Worm (Caenorhabditis elegans) whole organism, young adult: ENCODE results near the gene T04H1.13.

Source experiments
- B0019.2 ChIP-seq: fragments of 200-800 bp; sonication (Bioruptor generic); conservative IDR thresholded peaks from 2 replicates; pipeline ENCODE4 v1.3.6; 2022; ENCODE audit warnings: missing genetic modification reagents, missing genetic modification characterization, missing compliant biosample characterization
- B0035.1 ChIP-seq: sonication (generic microtip); optimal IDR thresholded peaks from 2 replicates; lab custom pipeline; 2016; ENCODE audit warnings: missing genetic modification characterization, mild to moderate bottlenecking, missing compliant biosample characterization, missing genotype, missing genetic modification reagents
- B0336.3 ChIP-seq: fragments of 200-800 bp; sonication (Bioruptor generic); IDR thresholded peaks from 2 replicates; pipeline ENCODE4 v1.3.6; 2022; ENCODE audit warnings: missing genetic modification characterization, missing compliant biosample characterization
- F22D6.2 ChIP-seq: sonication (generic microtip); optimal IDR thresholded peaks from 2 replicates; lab custom pipeline; 2016; ENCODE audit warnings: mild to moderate bottlenecking, missing genetic modification characterization, missing compliant biosample characterization
- F49E8.2 ChIP-seq: sonication (generic microtip); optimal IDR thresholded peaks from 3 replicates; lab custom pipeline; 2017; ENCODE audit warnings: missing genetic modification characterization, mild to moderate bottlenecking, missing compliant biosample characterization, antibody characterized with exemption, moderate library complexity; ENCODE audit not compliant: insufficient read depth
- K11D2.4 ChIP-seq: fragments of 200-800 bp; sonication (Bioruptor generic); IDR thresholded peaks from 2 replicates; pipeline ENCODE4 v1.3.6; 2022; ENCODE audit warnings: missing genetic modification reagents, missing genetic modification characterization, missing compliant biosample characterization
- K12H6.12 ChIP-seq: fragments of 200-800 bp; sonication (Bioruptor generic); optimal IDR thresholded peaks from 2 replicates; lab custom pipeline; 2018; ENCODE audit warnings: mild to moderate bottlenecking, missing genetic modification characterization, missing compliant biosample characterization
- T07F8.4 ChIP-seq: sonication (generic microtip); optimal IDR thresholded peaks from 2 replicates; lab custom pipeline; 2016; ENCODE audit warnings: mild to moderate bottlenecking, missing genetic modification characterization, moderate library complexity, missing compliant biosample characterization
- Y67H2A.10 ChIP-seq: fragments of 200-800 bp; sonication (Bioruptor generic); conservative IDR thresholded peaks from 2 replicates; pipeline ENCODE4 v1.3.6; 2022; ENCODE audit warnings: missing genetic modification reagents, missing genetic modification characterization, missing compliant biosample characterization
- Y95B8A.8 ChIP-seq: fragments of 200-800 bp; sonication (Bioruptor generic); IDR thresholded peaks from 2 replicates; pipeline ENCODE4 v1.3.6; 2022; ENCODE audit warnings: missing genetic modification reagents, missing genetic modification characterization, missing compliant biosample characterization
- ama-1 ChIP-seq, 3 experiments: fragments of 150-350 bp in 1 of 3; sonication (generic microtip) in 2 of 3; optimal IDR thresholded peaks; 2 replicates each; lab custom pipeline; 2014 to 2018; ENCODE audit warnings: missing biosample characterization in 2 of 3, missing genetic modification characterization in 2 of 3, missing genetic modification reagents in 2 of 3
- atf-7 ChIP-seq: sonication (generic microtip); optimal IDR thresholded peaks from 2 replicates; lab custom pipeline; 2017; ENCODE audit warnings: mild to moderate bottlenecking, missing genetic modification characterization, missing compliant biosample characterization
- athp-1 ChIP-seq: sonication (generic microtip); optimal IDR thresholded peaks from 2 replicates; lab custom pipeline; 2017; ENCODE audit warnings: mild to moderate bottlenecking, missing genetic modification characterization, missing compliant biosample characterization
- attf-5 ChIP-seq: fragments of 200-800 bp; sonication (Bioruptor generic); optimal IDR thresholded peaks from 2 replicates; lab custom pipeline; 2018; ENCODE audit warnings: mild to moderate bottlenecking, missing genetic modification characterization, missing compliant biosample characterization
- attf-6 ChIP-seq: fragments of 200-800 bp; sonication (Bioruptor generic); IDR thresholded peaks from 2 replicates; pipeline ENCODE4 v1.3.6; 2022; ENCODE audit warnings: missing genetic modification reagents, missing genetic modification characterization, missing compliant biosample characterization
- egrh-3 ChIP-seq: fragments of 200-800 bp; sonication (Bioruptor generic); IDR thresholded peaks from 2 replicates; pipeline ENCODE4 v1.3.6; 2022; ENCODE audit warnings: missing genetic modification reagents, missing genetic modification characterization, missing compliant biosample characterization
- hsf-1 ChIP-seq: fragments of 200-800 bp; sonication (Bioruptor generic); IDR thresholded peaks from 2 replicates; pipeline ENCODE4 v1.3.6; 2022; ENCODE audit warnings: missing genetic modification reagents, missing genetic modification characterization, missing compliant biosample characterization
- lag-1 ChIP-seq: fragments of 200-800 bp; sonication (Bioruptor generic); IDR thresholded peaks from 2 replicates; pipeline ENCODE4 v1.3.6; 2022; ENCODE audit warnings: missing genetic modification reagents, missing genetic modification characterization, missing compliant biosample characterization
- let-526 ChIP-seq: fragments of 200-800 bp; sonication (Bioruptor generic); IDR thresholded peaks from 2 replicates; pipeline ENCODE4 v1.3.6; 2022; ENCODE audit warnings: missing genetic modification reagents, missing genetic modification characterization, missing compliant biosample characterization
- let-607 ChIP-seq, 2 experiments: fragments of 200-800 bp in 1 of 2; sonication (Bioruptor generic) in 1 of 2; sonication (generic microtip) in 1 of 2; optimal IDR thresholded peaks; 2 replicates each; lab custom pipeline; 2016 to 2018; ENCODE audit warnings: mild to moderate bottlenecking in 2 of 2, missing compliant biosample characterization in 2 of 2, missing genetic modification characterization in 2 of 2, moderate library complexity in 2 of 2, missing genotype in 1 of 2
- lin-26 ChIP-seq: fragments of 200-800 bp; sonication (Bioruptor generic); IDR thresholded peaks from 2 replicates; pipeline ENCODE4 v1.3.6; 2022; ENCODE audit warnings: missing genetic modification reagents, missing genetic modification characterization, missing compliant biosample characterization
- lin-35 ChIP-seq, 3 experiments: fragments of 150-350 bp in 2 of 3; sonication (generic microtip) in 1 of 3; optimal IDR thresholded peaks; 2 replicates each; lab custom pipeline; 2014 to 2018; ENCODE audit warnings: missing biosample characterization in 3 of 3, missing genetic modification characterization in 3 of 3, missing genetic modification reagents in 3 of 3
- madf-3 ChIP-seq: fragments of 200-800 bp; sonication (Bioruptor generic); IDR thresholded peaks from 2 replicates; pipeline ENCODE4 v1.3.6; 2022; ENCODE audit warnings: missing genetic modification reagents, missing genetic modification characterization, missing compliant biosample characterization
- madf-6 ChIP-seq: fragments of 200-800 bp; sonication (Bioruptor generic); IDR thresholded peaks from 2 replicates; pipeline ENCODE4 v1.3.6; 2022; ENCODE audit warnings: missing genetic modification reagents, missing genetic modification characterization, missing compliant biosample characterization
- nhr-80 ChIP-seq: sonication (generic microtip); optimal IDR thresholded peaks from 2 replicates; lab custom pipeline; 2016; ENCODE audit warnings: missing genetic modification characterization, missing compliant biosample characterization
- nhr-90 ChIP-seq: sonication (generic microtip); optimal IDR thresholded peaks from 2 replicates; lab custom pipeline; 2016; ENCODE audit warnings: missing genotype, mild to moderate bottlenecking, missing genetic modification characterization, missing compliant biosample characterization
- pha-4 ChIP-seq: fragments of 150-350 bp; sonication (generic microtip); optimal IDR thresholded peaks from 2 replicates; lab custom pipeline; 2014; ENCODE audit warnings: missing biosample characterization, missing genetic modification reagents, missing genetic modification characterization
- rcor-1 ChIP-seq: fragments of 200-800 bp; sonication (Bioruptor generic); IDR thresholded peaks from 2 replicates; pipeline ENCODE4 v1.3.6; 2022; ENCODE audit warnings: missing genetic modification reagents, missing genetic modification characterization, missing compliant biosample characterization
- snpc-1.3 ChIP-seq: sonication (generic microtip); optimal IDR thresholded peaks from 2 replicates; lab custom pipeline; 2017; ENCODE audit warnings: missing genetic modification characterization, mild to moderate bottlenecking, missing compliant biosample characterization, antibody characterized with exemption, moderate library complexity, missing genotype, missing genetic modification reagents; ENCODE audit not compliant: insufficient read depth
- somi-1 ChIP-seq: fragments of 200-800 bp; sonication (Bioruptor generic); optimal IDR thresholded peaks from 2 replicates; lab custom pipeline; 2018; ENCODE audit warnings: mild to moderate bottlenecking, missing genetic modification characterization, missing compliant biosample characterization
- tbp1 ChIP-seq: fragments of 200-800 bp; sonication (Bioruptor generic); optimal IDR thresholded peaks from 2 replicates; lab custom pipeline; 2018; ENCODE audit warnings: mild to moderate bottlenecking, missing genetic modification characterization, missing compliant biosample characterization
- tbx-9 ChIP-seq: sonication (generic microtip); optimal IDR thresholded peaks from 2 replicates; lab custom pipeline; 2016; ENCODE audit warnings: borderline replicate concordance, missing genetic modification characterization, inconsistent platforms, missing compliant biosample characterization
- unc-130 ChIP-seq: sonication (generic microtip); optimal IDR thresholded peaks from 2 replicates; lab custom pipeline; 2016; ENCODE audit warnings: missing genetic modification reagents, missing genetic modification characterization, missing compliant biosample characterization
- ztf-26 ChIP-seq: sonication (generic microtip); optimal IDR thresholded peaks from 2 replicates; lab custom pipeline; 2017; ENCODE audit warnings: missing genetic modification characterization, missing compliant biosample characterization
- ztf-6 ChIP-seq: fragments of 200-800 bp; sonication (Bioruptor generic); IDR thresholded peaks from 2 replicates; pipeline ENCODE4 v1.3.6; 2022; ENCODE audit warnings: missing genetic modification reagents, missing genetic modification characterization, missing compliant biosample characterization

T04H1.13 gene

ce11 chrV:12234293-12235004 is 10.4 kb downstream of the T04H1.13 start, which contains the start of gene myo-3:
TSS of gene myo-3 (minus strand) at chrV:12234343.
- TF ChIP-seq ztf-26 (tag; lab: Kevin White, UChicago) (no peak), unc-130 (GFP tag; lab: Kevin White, UChicago) (no peak), Y95B8A.8 (GFP tag; lab: Robert Waterston, UW) (no peak), hsf-1 (GFP tag; lab: Robert Waterston, UW) (no peak), lin-35 (GFP tag; optimal IDR thresholded peaks at IDR 0.05; lab: Kevin White, UChicago) (no peak), madf-3 (GFP tag; lab: Robert Waterston, UW) (no peak), B0336.3 (GFP tag; lab: Robert Waterston, UW) (no peak), madf-6 (no peak), rcor-1 (GFP tag; lab: Robert Waterston, UW) (no peak), somi-1 (no peak), let-526 (no peak), egrh-3 (GFP tag; lab: Robert Waterston, UW) (no peak), tbp1 (GFP tag; lab: Kevin White, UChicago) (no peak)

ce11 chrV:12233425-12233824 is 11.4 kb downstream of the T04H1.13 start:
- TF ChIP-seq K11D2.4 (GFP tag; lab: Robert Waterston, UW) (no peak), pha-4 (tag; lab: Kevin White, UChicago) (no peak), lag-1 (no peak), tbp1 (GFP tag; lab: Kevin White, UChicago) (no peak)

ce11 chrV:12213027-12213426 is 31.8 kb downstream of the T04H1.13 start, which contains the start of gene vab-8:
TSS of gene vab-8 (plus strand) at chrV:12213327.
- TF ChIP-seq nhr-80 (peak; percentile 57), nhr-90 (tag; lab: Kevin White, UChicago) (no peak)

ce11 chrV:12211090-12211489 is 33.7 kb downstream of the T04H1.13 start:
- TF ChIP-seq athp-1 (tag; lab: Kevin White, UChicago): no peak
- no peak for TF ChIP-seq atf-7 (tag; lab: Kevin White, UChicago)
- no peak for TF ChIP-seq B0019.2 (GFP tag; lab: Robert Waterston, UW)
- no peak for TF ChIP-seq tbp1 (GFP tag; lab: Kevin White, UChicago)
- TF ChIP-seq tbx-9 (tag; lab: Kevin White, UChicago): no peak
- TF ChIP-seq attf-5 (GFP tag; lab: Kevin White, UChicago): no peak
- TF ChIP-seq K12H6.12: no peak
- TF ChIP-seq F22D6.2 (tag; lab: Kevin White, UChicago): no peak
- no peak for TF ChIP-seq T07F8.4 (tag; lab: Kevin White, UChicago)
- TF ChIP-seq ztf-6: no peak
- no peak for TF ChIP-seq B0035.1 (tag; lab: Kevin White, UChicago)
- TF ChIP-seq, all 124 proteins: peak for 0

ce11 chrV:12209951-12210350 is 34.9 kb downstream of the T04H1.13 start:
- TF ChIP-seq let-607 (tag; optimal IDR thresholded peaks at IDR 0.05; lab: Kevin White, UChicago): no peak
- TF ChIP-seq lin-26: no peak
- TF ChIP-seq attf-6 (GFP tag; lab: Robert Waterston, UW): no peak
- no peak for TF ChIP-seq ama-1 (optimal IDR thresholded peaks at IDR 0.05; lab: Kevin White, UChicago)
- TF ChIP-seq ama-1 (GFP tag; optimal IDR thresholded peaks at IDR 0.05; lab: Kevin White, UChicago): no peak
- TF ChIP-seq Y67H2A.10 (GFP tag; lab: Robert Waterston, UW): no peak
- TF ChIP-seq snpc-1.3: no peak
- no peak for TF ChIP-seq F49E8.2
- TF ChIP-seq, all 124 proteins: peak for 0
